Fruit fly (Drosophila melanogaster) whole organism, embryonic: ENCODE data around the gene CG12507.

Experiments
- Atf3 ChIP-seq: fragments of 200-800 bp; sonication (Bioruptor generic); optimal IDR thresholded peaks from 3 replicates; lab custom pipeline; 2016; ENCODE audit warnings: missing biosample characterization, missing genetic modification characterization
- Awh ChIP-seq: fragments of 200-800 bp; sonication (Bioruptor generic); IDR thresholded peaks from 2 replicates; pipeline ENCODE4, ENCODE4 v1.3.6; 2022; ENCODE audit warnings: missing biosample characterization, missing genetic modification characterization
- B-H2 ChIP-seq: fragments of 200-800 bp; sonication (Bioruptor generic); optimal IDR thresholded peaks from 2 replicates; lab custom pipeline; 2018; ENCODE audit warnings: missing biosample characterization, mild to moderate bottlenecking, missing genetic modification characterization
- C15 ChIP-seq: fragments of 200-800 bp; sonication (Bioruptor generic); IDR thresholded peaks from 3 replicates; pipeline ENCODE4 v1.3.6; 2022; ENCODE audit warnings: missing biosample characterization, missing genetic modification characterization
- CG10321 ChIP-seq: fragments of 200-800 bp; sonication (Bioruptor generic); IDR thresholded peaks from 2 replicates; pipeline ENCODE4 v1.3.6; 2022; ENCODE audit warnings: missing biosample characterization, missing genetic modification characterization
- CG11723 ChIP-seq: fragments of 200-800 bp; sonication (Bioruptor generic); optimal IDR thresholded peaks from 2 replicates; lab custom pipeline; 2017; ENCODE audit warnings: missing biosample characterization, mild to moderate bottlenecking, missing genetic modification characterization
- CG12659 ChIP-seq: fragments of 200-800 bp; sonication (Bioruptor generic); optimal IDR thresholded peaks from 3 replicates; lab custom pipeline; 2017; ENCODE audit warnings: mild to moderate bottlenecking, missing biosample characterization, missing genetic modification reagents, missing genetic modification characterization
- CG12769 ChIP-seq: fragments of 200-800 bp; sonication (Bioruptor generic); optimal IDR thresholded peaks from 2 replicates; lab custom pipeline; 2019; ENCODE audit warnings: missing biosample characterization, mild to moderate bottlenecking, missing genetic modification characterization, moderate library complexity
- CG14441 ChIP-seq: fragments of 200-800 bp; sonication (Bioruptor generic); IDR thresholded peaks from 2 replicates; pipeline ENCODE4 v1.3.6; 2022; ENCODE audit warnings: missing biosample characterization, missing genetic modification characterization
- CG17802 ChIP-seq: fragments of 200-800 bp; sonication (Bioruptor generic); optimal IDR thresholded peaks from 2 replicates; lab custom pipeline; 2018; ENCODE audit warnings: missing biosample characterization, mild to moderate bottlenecking, missing genetic modification characterization, moderate library complexity
- CG18764 ChIP-seq: fragments of 200-800 bp; sonication (Bioruptor generic); optimal IDR thresholded peaks from 3 replicates; lab custom pipeline; 2016; ENCODE audit warnings: missing biosample characterization, missing genetic modification characterization
- CG2889 ChIP-seq: fragments of 200-800 bp; sonication (Bioruptor generic); IDR thresholded peaks from 3 replicates; pipeline ENCODE4 v1.3.6; 2022; ENCODE audit warnings: missing biosample characterization, missing genetic modification characterization
- CG31365 ChIP-seq: fragments of 200-800 bp; sonication (Bioruptor generic); optimal IDR thresholded peaks from 2 replicates; lab custom pipeline; 2018; ENCODE audit warnings: missing biosample characterization, mild to moderate bottlenecking, missing genetic modification characterization
- CG31441 ChIP-seq: fragments of 200-800 bp; sonication (Bioruptor generic); IDR thresholded peaks from 2 replicates; pipeline ENCODE4 v1.3.6; 2022; ENCODE audit warnings: missing biosample characterization, missing genetic modification characterization
- CG33557 ChIP-seq: fragments of 200-800 bp; sonication (Bioruptor generic); optimal IDR thresholded peaks from 2 replicates; lab custom pipeline; 2019; ENCODE audit warnings: missing biosample characterization, mild to moderate bottlenecking, missing genetic modification characterization, moderate library complexity
- CG3847 ChIP-seq: fragments of 200-800 bp; sonication (Bioruptor generic); IDR thresholded peaks from 2 replicates; pipeline ENCODE4 v1.3.6; 2022; ENCODE audit warnings: missing biosample characterization, missing genetic modification characterization
- CG42726 ChIP-seq: fragments of 200-800 bp; sonication (Bioruptor generic); IDR thresholded peaks from 2 replicates; pipeline ENCODE4 v1.3.6; 2022; ENCODE audit warnings: missing biosample characterization, missing genetic modification characterization; ENCODE audit not compliant: partially characterized antibody
- CG7745 ChIP-seq: fragments of 200-800 bp; sonication (Bioruptor generic); optimal IDR thresholded peaks from 2 replicates; lab custom pipeline; 2018; ENCODE audit warnings: missing biosample characterization, mild to moderate bottlenecking, missing genetic modification characterization, moderate library complexity
- CG8388 ChIP-seq: fragments of 200-800 bp; sonication (Bioruptor generic); optimal IDR thresholded peaks from 2 replicates; lab custom pipeline; 2019; ENCODE audit warnings: missing biosample characterization, mild to moderate bottlenecking, missing genetic modification characterization, moderate library complexity
- CG9817 ChIP-seq: fragments of 200-800 bp; sonication (Bioruptor generic); optimal IDR thresholded peaks from 2 replicates; lab custom pipeline; 2018; ENCODE audit warnings: missing biosample characterization, mild to moderate bottlenecking, missing genetic modification characterization, moderate library complexity
- D19A ChIP-seq: fragments of 200-800 bp; optimal IDR thresholded peaks from 3 replicates; lab custom pipeline; 2019; ENCODE audit warnings: missing biosample characterization, mild to moderate bottlenecking, missing genetic modification characterization, moderate library complexity
- D19B ChIP-seq: fragments of 200-800 bp; sonication (Bioruptor generic); optimal IDR thresholded peaks from 2 replicates; lab custom pipeline; 2017; ENCODE audit warnings: missing biosample characterization, mild to moderate bottlenecking, missing genetic modification characterization
- Dref ChIP-seq: fragments of 200-800 bp; sonication (Bioruptor generic); IDR thresholded peaks from 2 replicates; pipeline ENCODE4 v1.3.6; 2022; ENCODE audit warnings: missing biosample characterization, missing genetic modification characterization
- Ets65A ChIP-seq: fragments of 200-800 bp; sonication (Bioruptor generic); peaks from one replicate; lab custom pipeline; 2016; ENCODE audit warnings: missing biosample characterization, missing genetic modification characterization
- GATAe ChIP-seq: fragments of 200-800 bp; sonication (Bioruptor generic); conservative IDR thresholded peaks from 2 replicates; pipeline ENCODE4 v1.3.6; 2022; ENCODE audit warnings: missing biosample characterization, missing genetic modification characterization
- HLH54F ChIP-seq: fragments of 200-800 bp; sonication (Bioruptor generic); optimal IDR thresholded peaks from 3 replicates; lab custom pipeline; 2016; ENCODE audit warnings: missing biosample characterization, missing genetic modification characterization
- HLHmδ ChIP-seq: fragments of 200-800 bp; sonication (Bioruptor generic); optimal IDR thresholded peaks from 2 replicates; lab custom pipeline; 2018; ENCODE audit warnings: missing biosample characterization, mild to moderate bottlenecking, missing genetic modification characterization, moderate library complexity
- Hey ChIP-seq: fragments of 200-800 bp; sonication (Bioruptor generic); optimal IDR thresholded peaks from 3 replicates; lab custom pipeline; 2018; ENCODE audit warnings: missing biosample characterization, mild to moderate bottlenecking, missing genetic modification characterization
- NC2α ChIP-seq: fragments of 200-800 bp; sonication (Bioruptor generic); optimal IDR thresholded peaks from 2 replicates; lab custom pipeline; 2016; ENCODE audit warnings: missing biosample characterization, missing genetic modification characterization
- Nf-YA ChIP-seq: fragments of 200-800 bp; sonication (Bioruptor generic); IDR thresholded peaks from 2 replicates; pipeline ENCODE4 v1.3.6; 2022; ENCODE audit warnings: missing biosample characterization, missing genetic modification characterization
- Sry-δ ChIP-seq: fragments of 200-800 bp; sonication (Bioruptor generic); optimal IDR thresholded peaks from 2 replicates; lab custom pipeline; 2016; ENCODE audit warnings: missing biosample characterization, missing genetic modification characterization
- Usf ChIP-seq: fragments of 200-800 bp; sonication (Bioruptor generic); optimal IDR thresholded peaks from 2 replicates; lab custom pipeline; 2017; ENCODE audit warnings: missing genotype, missing biosample characterization, missing genetic modification characterization
- crol ChIP-seq: fragments of 200-800 bp; sonication (Bioruptor generic); IDR thresholded peaks from 2 replicates; pipeline ENCODE4 v1.3.6; 2022; ENCODE audit warnings: missing biosample characterization, missing genetic modification characterization
- esg ChIP-seq: fragments of 200-800 bp; sonication (Bioruptor generic); conservative IDR thresholded peaks from 2 replicates; pipeline ENCODE4 v1.3.6; 2022; ENCODE audit warnings: missing biosample characterization, missing genetic modification characterization
- fd102C ChIP-seq: fragments of 200-800 bp; sonication (Bioruptor generic); optimal IDR thresholded peaks from 2 replicates; lab custom pipeline; 2018; ENCODE audit warnings: missing biosample characterization, mild to moderate bottlenecking, missing genetic modification characterization, moderate library complexity
- ftz-f1 ChIP-seq: fragments of 200-800 bp; sonication (Bioruptor generic); optimal IDR thresholded peaks from 2 replicates; lab custom pipeline; 2016; ENCODE audit warnings: missing biosample characterization, missing genetic modification characterization
- gem ChIP-seq: fragments of 200-800 bp; sonication (Bioruptor generic); optimal IDR thresholded peaks from 2 replicates; lab custom pipeline; 2019; ENCODE audit warnings: missing biosample characterization, mild to moderate bottlenecking, missing genetic modification characterization, moderate library complexity
- h ChIP-seq: fragments of >200 bp; optimal IDR thresholded peaks from 2 replicates; lab custom pipeline; 2017
- hth ChIP-seq: fragments of >200 bp; optimal IDR thresholded peaks from 2 replicates; lab custom pipeline; 2017; ENCODE audit warnings: inconsistent platforms
- ken ChIP-seq: fragments of 200-800 bp; sonication (Bioruptor generic); IDR thresholded peaks from 3 replicates; pipeline ENCODE4 v1.3.6; 2022; ENCODE audit warnings: missing biosample characterization, missing genetic modification characterization
- pb ChIP-seq: fragments of 200-800 bp; sonication (Bioruptor generic); optimal IDR thresholded peaks from 3 replicates; lab custom pipeline; 2016; ENCODE audit warnings: missing biosample characterization, missing genetic modification characterization
- phol ChIP-seq: fragments of 200-800 bp; sonication (Bioruptor generic); optimal IDR thresholded peaks from 3 replicates; lab custom pipeline; 2018; ENCODE audit warnings: missing biosample characterization, mild to moderate bottlenecking, missing genetic modification characterization, moderate library complexity
- rib ChIP-seq: fragments of 200-800 bp; sonication (Bioruptor generic); IDR thresholded peaks from 2 replicates; pipeline ENCODE4 v1.3.6; 2022; ENCODE audit warnings: missing biosample characterization, missing genetic modification characterization
- run ChIP-seq: fragments of 200-800 bp; sonication (Bioruptor generic); optimal IDR thresholded peaks from 3 replicates; lab custom pipeline; 2018; ENCODE audit warnings: missing biosample characterization, mild to moderate bottlenecking, missing genetic modification characterization
- sima ChIP-seq: fragments of 200-800 bp; sonication (Bioruptor generic); optimal IDR thresholded peaks from 2 replicates; lab custom pipeline; 2016; ENCODE audit warnings: missing biosample characterization, missing genetic modification characterization
- sqz ChIP-seq: fragments of 200-800 bp; sonication (Bioruptor generic); optimal IDR thresholded peaks from 3 replicates; lab custom pipeline; 2018; ENCODE audit warnings: missing biosample characterization, mild to moderate bottlenecking, missing genetic modification characterization
- ssp ChIP-seq: fragments of 200-800 bp; sonication (Bioruptor generic); IDR thresholded peaks from 2 replicates; pipeline ENCODE4 v1.3.6; 2022; ENCODE audit warnings: missing biosample characterization, missing genetic modification characterization
- stc ChIP-seq: fragments of 200-800 bp; sonication (Bioruptor generic); IDR thresholded peaks from 2 replicates; pipeline ENCODE4 v1.3.6; 2022; ENCODE audit warnings: missing biosample characterization, missing genetic modification characterization
- tio ChIP-seq: fragments of 200-800 bp; sonication (Bioruptor generic); optimal IDR thresholded peaks from 2 replicates; lab custom pipeline; 2017; ENCODE audit warnings: missing biosample characterization, missing genetic modification characterization, inconsistent platforms
- toy ChIP-seq: fragments of 200-800 bp; sonication (Bioruptor generic); IDR thresholded peaks from 2 replicates; pipeline ENCODE4 v1.3.6; 2022; ENCODE audit warnings: missing biosample characterization, missing genetic modification characterization
- trh ChIP-seq: fragments of 200-800 bp; sonication (Bioruptor generic); optimal IDR thresholded peaks from 2 replicates; lab custom pipeline; 2016; ENCODE audit warnings: missing biosample characterization, missing genetic modification characterization
- unpg ChIP-seq: fragments of 200-800 bp; sonication (Bioruptor generic); optimal IDR thresholded peaks from 3 replicates; lab custom pipeline; 2018; ENCODE audit warnings: missing biosample characterization, mild to moderate bottlenecking, missing genetic modification characterization, moderate library complexity
- wor ChIP-seq: fragments of 200-800 bp; sonication (Bioruptor generic); IDR thresholded peaks from 2 replicates; pipeline ENCODE4 v1.3.6; 2022; ENCODE audit warnings: missing biosample characterization, missing genetic modification characterization

CG12507 gene

dm6 chrX:16275854-16276338 lies 9.6 kb upstream of the CG12507 start, which contains the start of the genes kat80 and Prosalpha4 (continued):
- TF ChIP-seq D19A (tag; lab: Kevin White, UChicago) (peak; percentile 29), pb (no peak), CG11723 (GFP tag; lab: Kevin White, UChicago) (no peak), gem (tag; lab: Kevin White, UChicago) (peak; percentile 62), CG17802 (tag; lab: Kevin White, UChicago) (no peak), CG31441 (GFP tag; lab: Robert Waterston, UW) (peak; percentile 64), Ets65A (GFP tag; lab: Kevin White, UChicago) (no peak), crol (GFP tag; lab: Robert Waterston, UW) (no peak), CG2889 (GFP tag; lab: Robert Waterston, UW) (no peak), unpg (GFP tag; lab: Kevin White, UChicago) (peak; percentile 32), CG12769 (tag; lab: Kevin White, UChicago) (no peak), CG7745 (tag; lab: Kevin White, UChicago) (no peak), Awh (no peak), CG18764 (no peak), D19B (GFP tag; lab: Kevin White, UChicago) (no peak), trh (GFP tag; lab: Kevin White, UChicago) (no peak), C15 (GFP tag; lab: Robert Waterston, UW) (no peak), Atf3 (GFP tag; lab: Kevin White, UChicago) (no peak), NC2α (GFP tag; lab: Kevin White, UChicago) (no peak), Hey (tag; lab: Kevin White, UChicago) (no peak), B-H2 (GFP tag; lab: Kevin White, UChicago) (peak; percentile 59), rib (GFP tag; lab: Robert Waterston, UW) (no peak), HLH54F (GFP tag; lab: Kevin White, UChicago) (no peak), Usf (GFP tag; lab: Kevin White, UChicago) (no peak), Nf-YA (GFP tag; lab: Robert Waterston, UW) (no peak), CG8388 (peak; percentile 0), CG9817 (tag; lab: Kevin White, UChicago) (peak; percentile 29), ftz-f1 (GFP tag; lab: Kevin White, UChicago) (no peak), tio (no peak), CG31365 (tag; lab: Kevin White, UChicago) (no peak), HLHmδ (GFP tag; lab: Kevin White, UChicago) (no peak), run (no peak), stc (GFP tag; lab: Robert Waterston, UW) (no peak), hth (lab: Kevin White, UChicago) (no peak), Sry-δ (peak; percentile 25), CG10321 (GFP tag; lab: Robert Waterston, UW) (no peak), esg (GFP tag; lab: Robert Waterston, UW) (no peak), ken (GFP tag; lab: Robert Waterston, UW) (no peak), h (lab: Kevin White, UChicago) (no peak), phol (peak; percentile 37), CG42726 (peak; percentile 41; the same call in 1 of the 2 replicates), wor (GFP tag; lab: Robert Waterston, UW) (no peak), CG12659 (peak; percentile 28), ssp (GFP tag; lab: Robert Waterston, UW) (no peak), CG33557 (no peak), Dref (GFP tag; lab: Robert Waterston, UW) (peak; percentile 32; the same call in 1 of the 2 replicates), sima (GFP tag; lab: Kevin White, UChicago) (no peak), sqz (GFP tag; lab: Kevin White, UChicago) (peak; percentile 18), CG3847 (GFP tag; lab: Robert Waterston, UW) (peak; percentile 34; the same call in 1 of the 2 replicates), CG14441 (GFP tag; lab: Robert Waterston, UW) (peak; percentile 32; the same call in 1 of the 2 replicates), GATAe (no peak), fd102C (GFP tag; lab: Kevin White, UChicago) (no peak), toy (no peak)
